Worm (Caenorhabditis elegans) whole organism, L4 larva: Measurements from ENCODE around the gene cal-7.

Experiments used
- Y105C5A.15 ChIP-seq: fragments of 200-800 bp; sonication (Bioruptor generic); IDR thresholded peaks from 2 replicates; pipeline ENCODE4 v1.3.6; 2022; ENCODE audit warnings: missing genetic modification characterization, missing compliant biosample characterization
- jun-1 ChIP-seq: fragments of 150-350 bp; optimal IDR thresholded peaks from 2 replicates; lab custom pipeline; 2014; ENCODE audit warnings: missing biosample characterization, missing genetic modification reagents, missing genetic modification characterization
- nhr-76 ChIP-seq: fragments of 150-350 bp; optimal IDR thresholded peaks from 2 replicates; lab custom pipeline; 2014; ENCODE audit warnings: missing biosample characterization, missing genetic modification characterization
- tag-97 ChIP-seq: fragments of 200-800 bp; sonication (Bioruptor generic); IDR thresholded peaks from 2 replicates; pipeline ENCODE4 v1.3.6; 2022; ENCODE audit warnings: missing genetic modification characterization, missing compliant biosample characterization

DNA sequence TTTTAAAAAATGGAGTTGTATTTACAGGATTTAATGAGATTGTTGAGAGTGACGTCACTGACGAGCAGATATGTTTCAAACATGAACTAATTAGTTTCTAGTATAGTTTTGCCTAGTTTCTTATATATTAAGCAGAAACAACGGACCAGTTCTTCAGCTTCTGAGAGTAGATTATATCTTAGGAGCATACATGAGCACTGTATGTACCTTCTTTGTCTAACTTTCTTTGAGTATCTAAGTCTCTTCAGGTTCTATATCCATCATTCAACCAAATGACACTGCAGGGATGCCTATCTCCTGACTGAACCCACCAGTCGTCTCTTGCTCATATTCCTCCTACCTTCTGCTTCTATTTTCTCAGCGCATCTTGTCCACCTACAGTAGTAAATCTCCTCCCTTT is 37.2 kb upstream of the cal-7 start, which contains the start of gene her-1:
- no peak for TF ChIP-seq tag-97
- no peak for TF ChIP-seq nhr-76
- no peak for TF ChIP-seq jun-1 (tag; lab: Kevin White, UChicago)
- no peak for TF ChIP-seq Y105C5A.15
